Worm (Caenorhabditis elegans): ENCODE measurements around the gene srh-244.

The srh-244 gene

ce11 chrV:7386052-7386573, 42.5 kb downstream of the srh-244 start, which contains the start of gene srp-6:
Gene srp-6 (minus strand): TSS chrV:7386102.
- peak; percentile 9 for TF ChIP-seq nhr-11 (tag; optimal IDR thresholded peaks at IDR 0.05)
- no peak for TF ChIP-seq lin-1 (GFP tag; IDR thresholded peaks at IDR 0.05)
- TF ChIP-seq unc-62 (GFP tag; optimal IDR thresholded peaks at IDR 0.05 in 1 of 2) = peak in 1 of 2 experiments; percentile 66
- no peak for TF ChIP-seq unc-62 (tag; optimal IDR thresholded peaks at IDR 0.05)
- TF ChIP-seq vab-7 (GFP tag; IDR thresholded peaks at IDR 0.05) = no peak
- TF ChIP-seq mdl-1 (tag; optimal IDR thresholded peaks at IDR 0.05) = no peak
- TF ChIP-seq dve-1 (tag; optimal IDR thresholded peaks at IDR 0.05; ENCODE audit: insufficient read depth) = peak; percentile 10
- TF ChIP-seq F10B5.3 (tag; optimal IDR thresholded peaks at IDR 0.05) = no peak

ce11 chrV:7387755-7388154, 44.1 kb downstream of the srh-244 start, which contains the start of gene C02H6.3:
Gene C02H6.3 (minus strand): TSS chrV:7387855.
- TF ChIP-seq set-16 (GFP tag; IDR thresholded peaks at IDR 0.05) = no peak
- no peak for TF ChIP-seq dmd-8 (GFP tag; IDR thresholded peaks at IDR 0.05)
- no peak for TF ChIP-seq tra-1 (GFP tag; IDR thresholded peaks at IDR 0.05)
- TF ChIP-seq madf-9 (GFP tag; conservative IDR thresholded peaks at IDR 0.05) = no peak
- TF ChIP-seq nhr-41 (GFP tag; IDR thresholded peaks at IDR 0.05) = no peak
- TF ChIP-seq Y5F2A.4 (GFP tag; optimal IDR thresholded peaks at IDR 0.05) = no peak
- no peak for TF ChIP-seq dmd-9 (GFP tag; IDR thresholded peaks at IDR 0.05)
- TF ChIP-seq gei-8 (GFP tag; optimal IDR thresholded peaks at IDR 0.05) = no peak
- no peak for TF ChIP-seq nhr-25 (tag; optimal IDR thresholded peaks at IDR 0.05; ENCODE audit: borderline replicate concordance, insufficient read depth)
- no peak for TF ChIP-seq T26A8.4 (GFP tag; IDR thresholded peaks at IDR 0.05)
- no peak for TF ChIP-seq D1046.2 (GFP tag; IDR thresholded peaks at IDR 0.05)
- no peak for TF ChIP-seq dmd-6 (GFP tag; IDR thresholded peaks at IDR 0.05)
- no peak for TF ChIP-seq cey-2 (tag; optimal IDR thresholded peaks at IDR 0.05; ENCODE audit: borderline replicate concordance, insufficient read depth)

DNA sequence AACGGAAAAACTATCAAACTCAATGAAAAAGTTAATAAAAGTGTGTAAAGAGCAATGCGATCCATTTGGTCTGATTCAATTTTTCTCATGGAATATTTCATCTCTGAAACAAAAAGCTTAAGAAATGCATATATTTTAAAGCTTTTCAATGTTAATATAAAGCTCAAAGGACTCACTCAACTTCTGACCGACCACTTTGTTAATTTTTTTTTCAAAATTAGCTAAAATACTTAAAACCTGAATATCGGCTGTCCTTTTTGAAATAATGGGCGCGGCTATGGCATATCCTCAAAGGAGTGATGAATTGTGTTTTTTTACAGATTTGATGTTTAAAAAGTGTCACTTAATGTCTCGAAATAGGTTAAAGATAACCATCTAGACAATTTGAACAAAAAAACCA, 46.1 kb downstream of the srh-244 start, which contains the start of gene C02H6.1:
Gene C02H6.1 (minus strand): TSS at position 101 of the 400 bp plus-strand sequence.
- no peak for TF ChIP-seq ceh-44 (GFP tag; IDR thresholded peaks at IDR 0.05)
- no peak for TF ChIP-seq ZK546.5 (tag; optimal IDR thresholded peaks at IDR 0.05)
- no peak for TF ChIP-seq cey-2 (tag; optimal IDR thresholded peaks at IDR 0.05; ENCODE audit: borderline replicate concordance, insufficient read depth)
- no peak for TF ChIP-seq mep-1 (tag; optimal IDR thresholded peaks at IDR 0.05)
- no peak for TF ChIP-seq spr-1 (tag; optimal IDR thresholded peaks at IDR 0.05)

DNA sequence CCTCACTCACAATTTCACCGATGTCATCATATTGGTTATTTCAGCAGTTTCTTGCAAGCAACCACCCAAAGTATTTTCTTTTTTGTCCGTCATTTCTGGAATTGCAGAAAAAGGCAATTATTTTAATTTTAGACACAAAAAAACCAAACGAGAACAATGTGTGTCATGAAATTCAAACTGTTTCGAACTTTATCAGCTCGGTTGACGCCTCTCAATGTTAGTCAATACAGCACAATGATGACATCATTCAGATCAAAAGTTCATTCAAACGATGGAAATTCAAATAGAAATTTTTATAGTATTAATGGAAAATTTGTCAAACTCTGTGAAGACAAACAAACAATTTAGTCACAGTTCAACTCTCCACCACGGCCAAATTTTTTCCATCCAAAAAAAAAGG, 48.3 kb downstream of the srh-244 start, which contains the start of gene fbxa-105:
Gene fbxa-105 (minus strand): TSS at position 97 of the 400 bp plus-strand sequence.
- TF ChIP-seq nhr-28 (tag; optimal IDR thresholded peaks at IDR 0.05) (peak; percentile 26), hmg-1.1 (GFP tag; IDR thresholded peaks at IDR 0.05) (no peak), snpc-1.2 (GFP tag; IDR thresholded peaks at IDR 0.05) (no peak), jun-1 (tag; optimal IDR thresholded peaks at IDR 0.05) (no peak), dve-1 (tag; optimal IDR thresholded peaks at IDR 0.05; ENCODE audit: insufficient read depth) (peak; percentile 24), pqm-1 (tag; optimal IDR thresholded peaks at IDR 0.05) (peak; percentile 77), daf-16 (GFP tag; optimal IDR thresholded peaks at IDR 0.05) (no peak), daf-16 (tag; optimal IDR thresholded peaks at IDR 0.05) (peak; percentile 59), egl-27 (tag; optimal IDR thresholded peaks at IDR 0.05) (no peak), spr-3 (GFP tag; optimal IDR thresholded peaks at IDR 0.05) (no peak), duxl-1 (tag; optimal IDR thresholded peaks at IDR 0.05; ENCODE audit: poor library complexity) (no peak)
